Fruit fly (Drosophila melanogaster) whole organism, pupa: Measurements from ENCODE around the gene CG15356.

ENCODE experiments used
- CG10348 ChIP-seq: fragments of 200-800 bp; sonication (Bioruptor generic); IDR thresholded peaks from 2 replicates; pipeline ENCODE4 v1.3.6; 2022; ENCODE audit warnings: missing biosample characterization, missing genetic modification characterization
- CG13204 ChIP-seq: fragments of 200-800 bp; sonication (Bioruptor generic); optimal IDR thresholded peaks from 2 replicates; lab custom pipeline; 2018; ENCODE audit warnings: missing biosample characterization, mild to moderate bottlenecking, missing genetic modification characterization, moderate library complexity
- CG14655 ChIP-seq: fragments of 200-800 bp; sonication (Bioruptor generic); optimal IDR thresholded peaks from 3 replicates; lab custom pipeline; 2017; ENCODE audit warnings: mild to moderate bottlenecking, missing biosample characterization, missing genetic modification reagents, missing genetic modification characterization
- CG15710 ChIP-seq: fragments of 200-800 bp; sonication (Bioruptor generic); optimal IDR thresholded peaks from 2 replicates; lab custom pipeline; 2018; ENCODE audit warnings: missing biosample characterization, mild to moderate bottlenecking, missing genetic modification characterization, moderate library complexity
- CG17806 ChIP-seq: fragments of 200-800 bp; sonication (Bioruptor generic); optimal IDR thresholded peaks from 2 replicates; lab custom pipeline; 2018; ENCODE audit warnings: missing biosample characterization, mild to moderate bottlenecking, missing genetic modification characterization, moderate library complexity
- CG32121 ChIP-seq: fragments of 200-800 bp; sonication (Bioruptor generic); IDR thresholded peaks from 2 replicates; pipeline ENCODE4 v1.3.6; 2022; ENCODE audit warnings: missing biosample characterization, missing genetic modification characterization
- CG34367 ChIP-seq: fragments of 200-800 bp; sonication (Bioruptor generic); optimal IDR thresholded peaks from 2 replicates; lab custom pipeline; 2018; ENCODE audit warnings: missing biosample characterization, mild to moderate bottlenecking, missing genetic modification characterization
- CG9948 ChIP-seq: fragments of 200-800 bp; sonication (Bioruptor generic); optimal IDR thresholded peaks from 2 replicates; lab custom pipeline; 2018; ENCODE audit warnings: missing biosample characterization, mild to moderate bottlenecking, missing genetic modification characterization, moderate library complexity
- EcR ChIP-seq: fragments of 200-800 bp; sonication (Bioruptor generic); optimal IDR thresholded peaks from 3 replicates; lab custom pipeline; 2019; ENCODE audit warnings: missing biosample characterization, missing genetic modification characterization, mild to moderate bottlenecking, moderate library complexity, missing genetic modification reagents
- Ets98B ChIP-seq: fragments of 200-800 bp; sonication (Bioruptor generic); IDR thresholded peaks from 2 replicates; pipeline ENCODE4 v1.3.6; 2022; ENCODE audit warnings: missing biosample characterization, missing genetic modification characterization
- fd96Ca ChIP-seq: fragments of 200-800 bp; sonication (Bioruptor generic); IDR thresholded peaks from 3 replicates; pipeline ENCODE4 v1.3.6; 2022; ENCODE audit warnings: missing biosample characterization, missing genetic modification characterization

DNA sequence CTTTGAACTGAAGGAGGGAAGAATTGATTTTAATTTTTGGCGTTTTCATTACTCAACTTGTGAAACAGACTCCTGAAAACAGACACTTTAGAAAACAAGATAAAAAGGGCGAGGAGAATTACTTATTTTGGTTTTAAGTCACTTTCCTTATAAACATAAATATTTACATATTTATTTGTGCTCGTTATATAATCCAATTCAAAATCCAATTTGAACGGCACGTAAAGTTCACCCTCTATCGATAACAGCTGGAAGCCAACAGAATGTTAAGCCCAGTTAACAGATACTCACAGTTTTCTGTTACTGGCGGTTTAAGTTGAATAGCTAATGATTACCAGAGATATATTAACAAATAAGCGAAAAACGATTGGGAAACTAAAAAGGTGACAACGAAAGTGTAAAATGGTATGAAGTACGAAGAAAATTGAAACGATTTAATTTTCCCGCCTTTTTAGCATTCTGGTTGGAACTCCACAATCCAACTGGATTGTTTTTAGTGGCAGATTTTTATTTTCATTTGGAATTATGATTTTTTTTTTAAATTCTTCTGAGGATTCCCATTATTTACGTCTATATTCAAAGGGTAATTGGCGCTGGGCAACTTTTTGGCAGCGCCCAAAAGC lies 1.2 kb downstream of the CG15356 start:
- TF ChIP-seq CG9948 (no peak), CG17806 (tag; lab: Kevin White, UChicago) (no peak), Ets98B (GFP tag; lab: Robert Waterston, UW) (no peak), CG15710 (tag; lab: Kevin White, UChicago) (no peak), CG13204 (GFP tag; lab: Kevin White, UChicago) (no peak), CG14655 (GFP tag; lab: Kevin White, UChicago) (no peak), CG34367 (no peak), CG10348 (no peak), EcR (GFP tag; lab: Kevin White, UChicago) (no peak), fd96Ca (GFP tag; lab: Robert Waterston, UW) (no peak), CG32121 (GFP tag; lab: Robert Waterston, UW) (no peak)
